Worm (Caenorhabditis elegans) whole organism, mixed stage, embryonic: ENCODE measurements around the gene snr-5.

Experiments used
- ces-1 ChIP-seq: fragments of 150-350 bp; optimal IDR thresholded peaks from 2 replicates; lab custom pipeline; 2014; ENCODE audit warnings: missing biosample characterization, missing genetic modification reagents, missing genetic modification characterization
- elt-3 ChIP-seq: fragments of 150-350 bp; optimal IDR thresholded peaks from 2 replicates; lab custom pipeline; 2014; ENCODE audit warnings: missing biosample characterization, missing genetic modification characterization
- flh-1 ChIP-seq: fragments of 200-800 bp; sonication (Bioruptor generic); optimal IDR thresholded peaks from 2 replicates; lab custom pipeline; 2018; ENCODE audit warnings: mild to moderate bottlenecking, missing genetic modification characterization, moderate library complexity, missing compliant biosample characterization
- lin-13 ChIP-seq: fragments of 150-350 bp; optimal IDR thresholded peaks from 2 replicates; lab custom pipeline; 2014; ENCODE audit warnings: missing biosample characterization, missing genetic modification characterization
- mep-1 ChIP-seq: fragments of 150-350 bp; optimal IDR thresholded peaks from 2 replicates; lab custom pipeline; 2017; ENCODE audit warnings: missing biosample characterization, missing genetic modification reagents, missing genetic modification characterization, inconsistent platforms
- nhr-2 ChIP-seq: fragments of 150-350 bp; optimal IDR thresholded peaks from 2 replicates; lab custom pipeline; 2014; ENCODE audit warnings: missing biosample characterization, missing genetic modification characterization
- nhr-237 ChIP-seq: fragments of 150-350 bp; optimal IDR thresholded peaks from 2 replicates; lab custom pipeline; 2014; ENCODE audit warnings: missing biosample characterization, missing genetic modification characterization
- nhr-76 ChIP-seq: sonication (generic microtip); optimal IDR thresholded peaks from 2 replicates; lab custom pipeline; 2017; ENCODE audit warnings: missing biosample characterization, missing genetic modification characterization
- pha-4 ChIP-seq: fragments of 150-350 bp; optimal IDR thresholded peaks from 2 replicates; lab custom pipeline; 2018; ENCODE audit warnings: missing biosample characterization, missing genetic modification reagents, missing genetic modification characterization
- snpc-4 ChIP-seq: fragments of 150-350 bp; optimal IDR thresholded peaks from 2 replicates; lab custom pipeline; 2014; ENCODE audit warnings: missing biosample characterization, missing genetic modification characterization
- sptf-1 ChIP-seq: sonication (generic microtip); optimal IDR thresholded peaks from 2 replicates; lab custom pipeline; 2017; ENCODE audit warnings: mild to moderate bottlenecking, missing genetic modification characterization, moderate library complexity, missing compliant biosample characterization
- unc-62 ChIP-seq: fragments of 150-350 bp; optimal IDR thresholded peaks from 2 replicates; lab custom pipeline; 2014; ENCODE audit warnings: missing biosample characterization, missing genetic modification reagents, missing genetic modification characterization

ce11 chrIII:7872776-7873175 is 10.9 kb downstream of the snr-5 start:
- TF ChIP-seq nhr-2 (tag; lab: Kevin White, UChicago) = no peak
- no peak for TF ChIP-seq nhr-76 (tag; lab: Kevin White, UChicago)
- TF ChIP-seq sptf-1 (tag; lab: Kevin White, UChicago) = no peak
- TF ChIP-seq nhr-237 = no peak
- no peak for TF ChIP-seq snpc-4 (tag; lab: Kevin White, UChicago)
- no peak for TF ChIP-seq pha-4 (tag; lab: Kevin White, UChicago)
- TF ChIP-seq ces-1 (GFP tag; lab: Kevin White, UChicago) = no peak
- TF ChIP-seq flh-1 = no peak
- no peak for TF ChIP-seq lin-13 (tag; lab: Kevin White, UChicago)
- no peak for TF ChIP-seq unc-62 (GFP tag; lab: Kevin White, UChicago)
- TF ChIP-seq elt-3 (tag; lab: Kevin White, UChicago) = no peak
- no peak for TF ChIP-seq mep-1 (tag; lab: Kevin White, UChicago)
